Worm (Caenorhabditis elegans): ENCODE results near the gene gad-2.

gad-2 gene

ce11 chrX:7371945-7372344 lies 21.3 kb upstream of the gad-2 start:
- TF ChIP-seq ztf-28 (GFP tag; IDR thresholded peaks at IDR 0.05) (no peak), T07F8.4 (tag; optimal IDR thresholded peaks at IDR 0.05) (no peak), madf-8 (GFP tag; conservative IDR thresholded peaks at IDR 0.05) (no peak), B0035.1 (tag; optimal IDR thresholded peaks at IDR 0.05) (no peak), ceh-79 (tag; optimal IDR thresholded peaks at IDR 0.05) (no peak), repo-1 (tag; optimal IDR thresholded peaks at IDR 0.05) (no peak), ztf-3 (GFP tag; optimal IDR thresholded peaks at IDR 0.05) (no peak), rcor-1 (GFP tag; IDR thresholded peaks at IDR 0.05) (no peak), attf-3 (GFP tag; conservative IDR thresholded peaks at IDR 0.05) (no peak), F33H1.4 (GFP tag; IDR thresholded peaks at IDR 0.05) (no peak), let-526 (GFP tag; IDR thresholded peaks at IDR 0.05) (no peak), snpc-1.1 (tag; optimal IDR thresholded peaks at IDR 0.05; ENCODE audit: insufficient read depth) (no peak)

- TF ChIP-seq Y53G8AR.9 (GFP tag; conservative IDR thresholded peaks at IDR 0.05): no peak
- TF ChIP-seq atf-7 (tag; optimal IDR thresholded peaks at IDR 0.05): no peak
- no peak for TF ChIP-seq let-526 (GFP tag; IDR thresholded peaks at IDR 0.05)
- TF ChIP-seq Y79H2A.3 (GFP tag; conservative IDR thresholded peaks at IDR 0.05): no peak
These were observed 16.3 kb upstream of the gad-2 start, which contains the start of gene npr-8 for ce11 chrX:7376941-7377340. TSS of gene npr-8 (plus strand) at chrX:7377302.

ce11 chrX:7378608-7379007 lies 14.7 kb upstream of the gad-2 start:
- TF ChIP-seq ceh-100 (GFP tag; IDR thresholded peaks at IDR 0.05) (no peak), dpff-1 (tag; optimal IDR thresholded peaks at IDR 0.05) (no peak), F37B4.10 (GFP tag; IDR thresholded peaks at IDR 0.05) (no peak), Y79H2A.3 (GFP tag; conservative IDR thresholded peaks at IDR 0.05) (no peak), hlh-12 (tag; optimal IDR thresholded peaks at IDR 0.05) (no peak), Y53F4B.3 (GFP tag; IDR thresholded peaks at IDR 0.05) (no peak), nhr-27 (tag; optimal IDR thresholded peaks at IDR 0.05) (no peak), F39B2.1 (GFP tag; IDR thresholded peaks at IDR 0.05) (no peak), lag-1 (GFP tag; IDR thresholded peaks at IDR 0.05) (no peak), ccch-3 (GFP tag; optimal IDR thresholded peaks at IDR 0.05) (no peak), Y53G8AR.9 (GFP tag; conservative IDR thresholded peaks at IDR 0.05) (no peak), attf-5 (GFP tag; optimal IDR thresholded peaks at IDR 0.05) (no peak), B0035.1 (tag; optimal IDR thresholded peaks at IDR 0.05) (no peak), efl-1 (GFP tag; optimal IDR thresholded peaks at IDR 0.05) (no peak), him-1 (tag; optimal IDR thresholded peaks at IDR 0.05) (peak; percentile 78), snpc-4 (GFP tag; optimal IDR thresholded peaks at IDR 0.05) (peak; percentile 48), snpc-4 (tag; optimal IDR thresholded peaks at IDR 0.05) (no peak), dpl-1 (GFP tag; optimal IDR thresholded peaks at IDR 0.05) (no peak), ZK185.1 (tag; optimal IDR thresholded peaks at IDR 0.05; ENCODE audit: poor library complexity, severe bottlenecking) (peak; percentile 32), ceh-91 (GFP tag; IDR thresholded peaks at IDR 0.05) (no peak), egl-44 (GFP tag; IDR thresholded peaks at IDR 0.05) (no peak), madf-10 (tag; optimal IDR thresholded peaks at IDR 0.05) (peak; percentile 12), die-1 (tag; optimal IDR thresholded peaks at IDR 0.05) (peak; percentile 61), ceh-58 (GFP tag; IDR thresholded peaks at IDR 0.05) (no peak), lir-1 (GFP tag; conservative IDR thresholded peaks at IDR 0.05) (no peak), F49E8.2 (tag; optimal IDR thresholded peaks at IDR 0.05; ENCODE audit: insufficient read depth) (no peak), ceh-40 (GFP tag; IDR thresholded peaks at IDR 0.05) (no peak), rpc-1 (optimal IDR thresholded peaks at IDR 0.05) (peak; percentile 83), rpc-1 (tag; optimal IDR thresholded peaks at IDR 0.05) (peak; percentile 92), nhr-80 (tag; optimal IDR thresholded peaks at IDR 0.05) (no peak), ztf-18 (tag; optimal IDR thresholded peaks at IDR 0.05) (no peak), pbrm-1 (GFP tag; IDR thresholded peaks at IDR 0.05) (peak; percentile 63), hlh-26 (GFP tag; conservative IDR thresholded peaks at IDR 0.05) (no peak), aptf-3 (GFP tag; IDR thresholded peaks at IDR 0.05) (no peak), cebp-1 (GFP tag; IDR thresholded peaks at IDR 0.05) (no peak), cebp-1 (tag; optimal IDR thresholded peaks at IDR 0.05) (no peak)

Measured in whole organism, young adult.